Worm (Caenorhabditis elegans) whole organism, early embryonic: ENCODE results near the gene C35B1.4.
"Not testable (repeated sequence)": the region's sequence is repeated elsewhere in the genome, so short reads cannot be mapped to it uniquely, and the experiment has no call there.

ENCODE experiments used
- B0310.2 ChIP-seq: sonication (generic microtip); optimal IDR thresholded peaks from 2 replicates; lab custom pipeline; 2016; ENCODE audit warnings: mild to moderate bottlenecking, missing genetic modification characterization, missing compliant biosample characterization
- F13C5.2 ChIP-seq: sonication (generic microtip); optimal IDR thresholded peaks from 2 replicates; lab custom pipeline; 2017; ENCODE audit warnings: mild to moderate bottlenecking, missing genetic modification characterization, inconsistent platforms, missing compliant biosample characterization
- aly-1 ChIP-seq: sonication (generic microtip); optimal IDR thresholded peaks from 2 replicates; lab custom pipeline; 2016; ENCODE audit warnings: missing genetic modification characterization, missing compliant biosample characterization
- ama-1 ChIP-seq: fragments of 150-350 bp; optimal IDR thresholded peaks from 2 replicates; lab custom pipeline; 2014
- ceh-13 ChIP-seq: fragments of 200-800 bp; sonication (Bioruptor generic); optimal IDR thresholded peaks from 2 replicates; lab custom pipeline; 2018; ENCODE audit warnings: mild to moderate bottlenecking, missing genetic modification characterization, missing compliant biosample characterization
- ceh-36 ChIP-seq: sonication (generic microtip); optimal IDR thresholded peaks from 2 replicates; lab custom pipeline; 2016; ENCODE audit warnings: missing genetic modification characterization, inconsistent platforms, missing compliant biosample characterization
- ets-7 ChIP-seq: sonication (generic microtip); optimal IDR thresholded peaks from 2 replicates; lab custom pipeline; 2016; ENCODE audit warnings: missing genotype, missing genetic modification characterization, missing compliant biosample characterization
- flt-1 ChIP-seq: fragments of 200-800 bp; sonication (Bioruptor generic); IDR thresholded peaks from 2 replicates; pipeline ENCODE4 v1.3.6; 2022; ENCODE audit warnings: missing genetic modification characterization, missing compliant biosample characterization
- hmbx-1 ChIP-seq: sonication (generic microtip); optimal IDR thresholded peaks from 2 replicates; lab custom pipeline; 2016; ENCODE audit warnings: mild to moderate bottlenecking, missing genetic modification characterization, missing compliant biosample characterization
- hmg-4 ChIP-seq: fragments of 200-800 bp; sonication (Bioruptor generic); optimal IDR thresholded peaks from 2 replicates; lab custom pipeline; 2018; ENCODE audit warnings: mild to moderate bottlenecking, missing genetic modification characterization, missing compliant biosample characterization
- hnd-1 ChIP-seq: sonication (generic microtip); optimal IDR thresholded peaks from 2 replicates; lab custom pipeline; 2016; ENCODE audit warnings: missing genetic modification characterization, missing compliant biosample characterization
- pes-1 ChIP-seq: fragments of 200-800 bp; sonication (Bioruptor generic); IDR thresholded peaks from 2 replicates; pipeline ENCODE4 v1.3.6; 2022; ENCODE audit warnings: missing genetic modification reagents, missing genetic modification characterization, missing compliant biosample characterization
- scrt-1 ChIP-seq: fragments of 200-800 bp; sonication (Bioruptor generic); IDR thresholded peaks from 2 replicates; pipeline ENCODE4 v1.3.6; 2022; ENCODE audit warnings: missing genetic modification characterization, missing compliant biosample characterization
- sea-1 ChIP-seq: fragments of 200-800 bp; sonication (Bioruptor generic); conservative IDR thresholded peaks from 2 replicates; pipeline ENCODE4 v1.3.6; 2022; ENCODE audit warnings: missing genetic modification characterization, missing compliant biosample characterization
- tbx-11 ChIP-seq: fragments of 200-800 bp; sonication (Bioruptor generic); IDR thresholded peaks from 2 replicates; pipeline ENCODE4 v1.3.6; 2022; ENCODE audit warnings: missing genetic modification characterization, missing compliant biosample characterization
- tbx-37 ChIP-seq: fragments of 200-800 bp; sonication (Bioruptor generic); conservative IDR thresholded peaks from 2 replicates; pipeline ENCODE4 v1.3.6; 2022; ENCODE audit warnings: missing genetic modification reagents, missing genetic modification characterization, missing compliant biosample characterization
- tra-4 ChIP-seq: sonication (generic microtip); optimal IDR thresholded peaks from 2 replicates; lab custom pipeline; 2017; ENCODE audit warnings: missing genetic modification characterization, missing compliant biosample characterization

C35B1.4 gene

DNA sequence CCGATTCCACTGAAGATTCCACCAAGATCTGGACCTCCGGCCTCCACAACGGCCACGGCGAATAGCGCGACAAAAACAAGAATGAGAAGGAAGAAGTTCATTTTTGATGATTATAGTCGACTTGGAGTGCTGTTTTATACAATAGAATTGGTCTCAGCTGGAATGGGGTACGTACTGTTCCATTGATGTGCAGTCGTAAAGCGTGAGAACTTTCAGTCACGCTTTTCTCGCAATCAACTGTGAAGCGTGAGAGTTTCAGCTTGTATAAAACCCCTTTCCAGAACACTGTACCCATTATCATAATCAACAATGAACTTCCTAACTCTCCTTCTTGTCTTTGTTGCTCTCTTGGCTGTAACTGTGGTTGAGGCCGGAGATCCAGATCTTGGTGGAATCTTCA lies 36.0 kb downstream of the C35B1.4 start, which contains the start of the genes F49F1.4 and F49F1.2:
TSS of gene F49F1.4 (minus strand) at position 101 of the 400 bp plus-strand sequence.
TSS of gene F49F1.2 (plus strand) at position 310 of the 400 bp plus-strand sequence.
- TF ChIP-seq sea-1 (GFP tag; lab: Robert Waterston, UW) (no peak), hnd-1 (tag; lab: Kevin White, UChicago) (no peak), hmg-4 (GFP tag; lab: Kevin White, UChicago) (no peak), ceh-13 (GFP tag; lab: Kevin White, UChicago) (no peak), hmbx-1 (tag; lab: Kevin White, UChicago) (no peak), ama-1 (lab: Kevin White, UChicago) (no peak)

DNA sequence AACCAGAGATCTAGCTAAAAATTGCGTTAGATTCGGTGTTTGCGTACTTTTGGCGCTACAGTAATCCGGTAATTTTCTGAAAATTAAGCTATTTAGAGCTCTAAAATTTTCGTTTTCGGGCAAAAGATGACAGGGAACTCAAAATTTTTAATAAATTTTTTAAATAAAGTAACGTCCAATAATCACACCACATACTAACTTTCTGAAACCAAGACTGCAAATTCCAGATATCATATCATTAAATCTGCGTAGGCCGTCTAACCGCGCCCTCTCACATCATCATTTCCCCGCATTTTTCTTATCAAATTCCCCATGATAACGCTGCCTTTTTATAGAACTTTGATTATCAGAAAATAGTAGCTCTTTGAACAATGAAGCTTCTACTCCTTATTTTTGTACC lies 37.8 kb downstream of the C35B1.4 start, which contains the start of gene drd-50:
TSS of gene drd-50 (plus strand) at position 301 of the 400 bp plus-strand sequence.
- TF ChIP-seq sea-1 (GFP tag; lab: Robert Waterston, UW): no peak
- no peak for TF ChIP-seq pes-1 (GFP tag; lab: Robert Waterston, UW)
- TF ChIP-seq aly-1 (tag; lab: Kevin White, UChicago): no peak
- no peak for TF ChIP-seq hmbx-1 (tag; lab: Kevin White, UChicago)
- TF ChIP-seq tbx-37 (GFP tag; lab: Robert Waterston, UW): no peak
- no peak for TF ChIP-seq hnd-1 (tag; lab: Kevin White, UChicago)
- TF ChIP-seq ceh-13 (GFP tag; lab: Kevin White, UChicago): no peak
- no peak for TF ChIP-seq tra-4
- no peak for TF ChIP-seq scrt-1 (GFP tag; lab: Robert Waterston, UW)
- TF ChIP-seq ceh-36 (tag; lab: Kevin White, UChicago): no peak

DNA sequence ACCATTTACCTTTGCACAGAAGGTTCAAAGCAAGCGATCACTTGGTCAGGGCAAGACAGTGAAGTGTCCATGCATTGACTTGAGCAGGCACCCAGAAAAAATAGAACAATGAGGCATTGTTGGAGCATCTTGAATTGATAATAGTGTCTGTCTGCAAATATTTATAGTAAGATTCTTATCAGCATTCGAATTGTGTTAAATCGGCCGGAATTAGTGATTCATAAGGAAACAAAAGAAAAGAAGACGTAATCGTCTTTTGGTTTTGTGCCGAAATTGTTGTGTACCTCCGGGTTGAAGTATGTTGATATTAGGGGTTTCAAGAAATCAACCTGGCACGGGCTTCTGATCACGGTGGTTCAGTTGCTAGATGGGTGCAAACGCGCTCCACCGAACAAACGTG lies 40.6 kb downstream of the C35B1.4 start, which contains the start of gene F49F1.5:
TSS of gene F49F1.5 (minus strand) at position 153 of the 400 bp plus-strand sequence.
- TF ChIP-seq hmbx-1 (tag; lab: Kevin White, UChicago) (no peak), pes-1 (GFP tag; lab: Robert Waterston, UW) (no peak), hnd-1 (tag; lab: Kevin White, UChicago) (no peak), flt-1 (no peak), ama-1 (lab: Kevin White, UChicago) (no peak), hmg-4 (GFP tag; lab: Kevin White, UChicago) (no peak), aly-1 (tag; lab: Kevin White, UChicago) (no peak), ceh-36 (tag; lab: Kevin White, UChicago) (no peak)

DNA sequence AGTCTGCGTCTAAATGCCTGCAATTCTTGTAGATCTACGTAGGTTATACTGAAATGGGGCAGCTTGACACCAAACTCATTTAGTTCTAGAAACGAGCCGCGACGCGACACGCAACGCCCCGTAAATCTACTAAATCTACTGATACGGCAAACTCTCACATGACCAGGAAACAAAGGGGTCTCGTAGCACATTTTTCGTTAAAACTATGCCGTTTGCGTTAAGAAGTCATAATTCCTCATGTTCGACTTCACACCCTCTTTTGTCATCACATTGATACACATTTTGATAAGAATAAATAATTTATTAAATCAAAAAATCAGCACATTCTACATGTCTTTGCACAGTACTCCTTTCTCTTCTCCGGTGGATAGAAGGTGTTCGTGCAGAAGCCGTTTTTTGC lies 41.4 kb downstream of the C35B1.4 start:
- TF ChIP-seq ceh-36 (tag; lab: Kevin White, UChicago): no peak
- TF ChIP-seq hmg-4 (GFP tag; lab: Kevin White, UChicago): no peak
- TF ChIP-seq tbx-11 (GFP tag; lab: Robert Waterston, UW): no peak
- no peak for TF ChIP-seq tbx-37 (GFP tag; lab: Robert Waterston, UW)
- no peak for TF ChIP-seq ama-1 (lab: Kevin White, UChicago)
- no peak for TF ChIP-seq ets-7 (tag; lab: Kevin White, UChicago)
- TF ChIP-seq flt-1: no peak
- no peak for TF ChIP-seq tra-4
- no peak for TF ChIP-seq scrt-1 (GFP tag; lab: Robert Waterston, UW)
- no peak for TF ChIP-seq hnd-1 (tag; lab: Kevin White, UChicago)
- no peak for TF ChIP-seq F13C5.2
- no peak for TF ChIP-seq aly-1 (tag; lab: Kevin White, UChicago)
- no peak for TF ChIP-seq hmbx-1 (tag; lab: Kevin White, UChicago)
- no peak for TF ChIP-seq ceh-13 (GFP tag; lab: Kevin White, UChicago)
- TF ChIP-seq B0310.2 (tag; lab: Kevin White, UChicago): no peak
- no peak for TF ChIP-seq sea-1 (GFP tag; lab: Robert Waterston, UW)
- no peak for TF ChIP-seq pes-1 (GFP tag; lab: Robert Waterston, UW)

DNA sequence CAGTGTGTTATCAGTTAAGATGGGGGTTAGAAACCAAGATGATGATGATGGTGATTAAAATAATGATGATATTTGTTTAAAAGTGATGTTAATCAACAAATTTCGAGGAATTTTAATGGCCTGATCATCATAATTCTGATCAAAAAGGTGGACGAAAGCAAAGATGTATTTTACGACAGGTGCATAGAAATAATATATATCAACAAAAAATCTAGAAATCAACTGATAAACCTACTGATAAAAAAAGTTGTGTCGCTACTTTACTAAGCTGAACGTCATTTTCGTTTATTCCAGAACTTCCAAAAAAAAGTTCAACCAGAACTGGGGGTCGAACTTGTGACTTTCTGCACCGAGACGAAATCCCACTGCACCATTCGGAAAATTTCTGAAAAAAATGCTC lies 43.5 kb downstream of the C35B1.4 start, which contains the start of gene mul-1:
TSS of gene mul-1 (minus strand) at position 84 of the 400 bp plus-strand sequence.
- TF ChIP-seq B0310.2 (tag; lab: Kevin White, UChicago) (no peak), sea-1 (GFP tag; lab: Robert Waterston, UW) (no peak), tbx-37 (GFP tag; lab: Robert Waterston, UW) (no peak), hnd-1 (tag; lab: Kevin White, UChicago) (no peak), hmg-4 (GFP tag; lab: Kevin White, UChicago) (no peak), ceh-13 (GFP tag; lab: Kevin White, UChicago) (no peak), tbx-11 (GFP tag; lab: Robert Waterston, UW) (no peak), ama-1 (lab: Kevin White, UChicago) (no peak), ceh-36 (tag; lab: Kevin White, UChicago) (no peak), pes-1 (GFP tag; lab: Robert Waterston, UW) (no peak), tra-4 (no peak), flt-1 (no peak)

DNA sequence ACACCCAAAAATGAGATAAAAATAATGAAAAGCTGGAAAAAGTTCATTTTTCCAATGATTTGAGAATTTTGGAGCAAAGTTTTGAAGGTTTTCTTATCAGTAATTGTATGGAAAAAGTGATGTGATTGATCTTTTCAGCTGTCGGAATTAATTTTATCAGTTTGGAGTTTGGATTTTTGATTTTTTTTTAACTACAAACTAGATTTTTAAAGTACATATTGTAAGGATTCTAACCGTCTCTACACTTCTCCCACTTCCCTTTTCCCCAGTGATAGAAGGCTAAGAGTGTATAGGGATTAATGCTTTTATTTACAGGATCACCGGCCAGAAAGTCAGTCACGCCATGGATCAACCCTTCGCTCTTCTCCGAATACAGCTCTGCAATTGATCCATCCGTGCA lies 46.0 kb downstream of the C35B1.4 start, which contains the start of gene F49F1.7:
TSS of gene F49F1.7 (minus strand) at position 101 of the 400 bp plus-strand sequence.
- TF ChIP-seq sea-1 (GFP tag; lab: Robert Waterston, UW); scrt-1 (GFP tag; lab: Robert Waterston, UW); aly-1 (tag; lab: Kevin White, UChicago): not testable (repeated sequence)
